Worm (Caenorhabditis elegans): ENCODE results near the gene F49F1.9.

DNA sequence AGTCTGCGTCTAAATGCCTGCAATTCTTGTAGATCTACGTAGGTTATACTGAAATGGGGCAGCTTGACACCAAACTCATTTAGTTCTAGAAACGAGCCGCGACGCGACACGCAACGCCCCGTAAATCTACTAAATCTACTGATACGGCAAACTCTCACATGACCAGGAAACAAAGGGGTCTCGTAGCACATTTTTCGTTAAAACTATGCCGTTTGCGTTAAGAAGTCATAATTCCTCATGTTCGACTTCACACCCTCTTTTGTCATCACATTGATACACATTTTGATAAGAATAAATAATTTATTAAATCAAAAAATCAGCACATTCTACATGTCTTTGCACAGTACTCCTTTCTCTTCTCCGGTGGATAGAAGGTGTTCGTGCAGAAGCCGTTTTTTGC lies 16.3 kb downstream of the F49F1.9 start:
- TF ChIP-seq zag-1 (tag; optimal IDR thresholded peaks at IDR 0.05), result no peak
- no peak for TF ChIP-seq hlh-30 (tag; optimal IDR thresholded peaks at IDR 0.05; ENCODE audit: insufficient read depth)
- TF ChIP-seq ama-1 (optimal IDR thresholded peaks at IDR 0.05), result no peak
- TF ChIP-seq sdz-12 (GFP tag; optimal IDR thresholded peaks at IDR 0.05), result no peak
- no peak for TF ChIP-seq ceh-32 (tag; optimal IDR thresholded peaks at IDR 0.05; ENCODE audit: poor library complexity)
- TF ChIP-seq nhr-25 (tag; optimal IDR thresholded peaks at IDR 0.05; ENCODE audit: borderline replicate concordance, insufficient read depth), result no peak
- TF ChIP-seq mes-2 (tag; optimal IDR thresholded peaks at IDR 0.05; ENCODE audit: poor library complexity, severe bottlenecking), result no peak
- TF ChIP-seq zip-11 (GFP tag; IDR thresholded peaks at IDR 0.05), result no peak
- no peak for TF ChIP-seq aha-1 (tag)
- no peak for TF ChIP-seq nhr-11 (tag; optimal IDR thresholded peaks at IDR 0.05)
- no peak for TF ChIP-seq mdl-1 (tag; optimal IDR thresholded peaks at IDR 0.05)
- TF ChIP-seq dmd-9 (GFP tag; IDR thresholded peaks at IDR 0.05), result no peak
- TF ChIP-seq ceh-82 (tag; optimal IDR thresholded peaks at IDR 0.05), result no peak

Data from whole organism, L4 larva.